Fruit fly (Drosophila melanogaster) whole organism, embryonic: ENCODE data around the gene CG3909.

Experiments used
- Atf6 ChIP-seq: fragments of 200-800 bp; sonication (Bioruptor generic); IDR thresholded peaks from 2 replicates; pipeline ENCODE4 v1.3.6; 2022; ENCODE audit warnings: missing biosample characterization, missing genetic modification characterization
- CG10462 ChIP-seq: fragments of 200-800 bp; sonication (Bioruptor generic); optimal IDR thresholded peaks from 2 replicates; lab custom pipeline; 2016; ENCODE audit warnings: missing biosample characterization, missing genetic modification characterization
- CG11696 ChIP-seq: fragments of 200-800 bp; sonication (Bioruptor generic); IDR thresholded peaks from 2 replicates; pipeline ENCODE4 v1.3.6; 2022; ENCODE audit warnings: missing biosample characterization, missing genetic modification characterization
- CG15073 ChIP-seq: fragments of 200-800 bp; sonication (Bioruptor generic); optimal IDR thresholded peaks from 2 replicates; lab custom pipeline; 2016; ENCODE audit warnings: missing biosample characterization, missing genetic modification characterization
- CG1602 ChIP-seq: fragments of 200-800 bp; sonication (Bioruptor generic); optimal IDR thresholded peaks from 3 replicates; lab custom pipeline; 2016; ENCODE audit warnings: missing biosample characterization, missing genetic modification characterization
- CG16815 ChIP-seq: fragments of 200-800 bp; sonication (Bioruptor generic); optimal IDR thresholded peaks from 3 replicates; lab custom pipeline; 2017; ENCODE audit warnings: missing biosample characterization, mild to moderate bottlenecking, missing genetic modification characterization
- CG18764 ChIP-seq: fragments of 200-800 bp; sonication (Bioruptor generic); optimal IDR thresholded peaks from 3 replicates; lab custom pipeline; 2016; ENCODE audit warnings: missing biosample characterization, missing genetic modification characterization
- CG30020 ChIP-seq: fragments of 200-800 bp; optimal IDR thresholded peaks from 2 replicates; lab custom pipeline; 2019; ENCODE audit warnings: missing biosample characterization, mild to moderate bottlenecking, missing genetic modification characterization, moderate library complexity
- CG4360 ChIP-seq: fragments of 200-800 bp; sonication (Bioruptor generic); IDR thresholded peaks from 2 replicates; pipeline ENCODE4 v1.3.6; 2022; ENCODE audit warnings: missing biosample characterization, missing genetic modification characterization
- CG43689 ChIP-seq: fragments of 200-800 bp; sonication (Bioruptor generic); IDR thresholded peaks from 2 replicates; pipeline ENCODE4 v1.3.6; 2022; ENCODE audit warnings: missing biosample characterization, missing genetic modification characterization
- CG4820 ChIP-seq: fragments of 200-800 bp; sonication (Bioruptor generic); optimal IDR thresholded peaks from 3 replicates; lab custom pipeline; 2016; ENCODE audit warnings: missing biosample characterization, missing genetic modification characterization
- CG6654 ChIP-seq: fragments of 200-800 bp; sonication (Bioruptor generic); optimal IDR thresholded peaks from 2 replicates; lab custom pipeline; 2017; ENCODE audit warnings: missing biosample characterization, mild to moderate bottlenecking, missing genetic modification characterization
- CG7786 ChIP-seq: fragments of 200-800 bp; sonication (Bioruptor generic); optimal IDR thresholded peaks from 2 replicates; lab custom pipeline; 2016; ENCODE audit warnings: missing biosample characterization, missing genetic modification characterization
- CG7963 ChIP-seq: fragments of 200-800 bp; sonication (Bioruptor generic); IDR thresholded peaks from 3 replicates; pipeline ENCODE4 v1.3.6; 2022; ENCODE audit warnings: missing biosample characterization, missing genetic modification characterization; ENCODE audit not compliant: partially characterized antibody
- CG8281 ChIP-seq: fragments of 200-800 bp; sonication (Bioruptor generic); optimal IDR thresholded peaks from 2 replicates; lab custom pipeline; 2018; ENCODE audit warnings: missing biosample characterization, mild to moderate bottlenecking, missing genetic modification characterization, moderate library complexity
- CG9797 ChIP-seq: fragments of 200-800 bp; sonication (Bioruptor generic); optimal IDR thresholded peaks from 3 replicates; lab custom pipeline; 2018; ENCODE audit warnings: missing biosample characterization, mild to moderate bottlenecking, missing genetic modification characterization
- Chrac-16 ChIP-seq: fragments of 200-800 bp; sonication (Bioruptor generic); optimal IDR thresholded peaks from 3 replicates; lab custom pipeline; 2016; ENCODE audit warnings: missing biosample characterization, missing genetic modification characterization
- CkIIα-i1 ChIP-seq: fragments of 200-800 bp; sonication (Bioruptor generic); IDR thresholded peaks from 2 replicates; pipeline ENCODE4 v1.3.6; 2022; ENCODE audit warnings: missing biosample characterization, missing genetic modification characterization
- Dbx ChIP-seq: fragments of 200-800 bp; sonication (Bioruptor generic); IDR thresholded peaks from 3 replicates; pipeline ENCODE4 v1.3.6; 2022; ENCODE audit warnings: missing biosample characterization, missing genetic modification characterization
- Dfd ChIP-seq, 2 experiments: fragments of >200 bp; optimal IDR thresholded peaks; 2 replicates each; lab custom pipeline; 2017; ENCODE audit warnings: missing biosample characterization in 2 of 2, missing genetic modification characterization in 2 of 2
- Gsc ChIP-seq: fragments of 200-800 bp; sonication (Bioruptor generic); IDR thresholded peaks from 2 replicates; pipeline ENCODE4 v1.3.6; 2022; ENCODE audit warnings: missing biosample characterization, missing genetic modification characterization
- HLH54F ChIP-seq: fragments of 200-800 bp; sonication (Bioruptor generic); optimal IDR thresholded peaks from 3 replicates; lab custom pipeline; 2016; ENCODE audit warnings: missing biosample characterization, missing genetic modification characterization
- Hey ChIP-seq: fragments of 200-800 bp; sonication (Bioruptor generic); optimal IDR thresholded peaks from 3 replicates; lab custom pipeline; 2018; ENCODE audit warnings: missing biosample characterization, mild to moderate bottlenecking, missing genetic modification characterization
- Hmx ChIP-seq: fragments of 200-800 bp; sonication (Bioruptor generic); optimal IDR thresholded peaks from 2 replicates; lab custom pipeline; 2016; ENCODE audit warnings: missing biosample characterization, missing genetic modification characterization
- Meics ChIP-seq: fragments of 200-800 bp; sonication (Bioruptor generic); optimal IDR thresholded peaks from 2 replicates; lab custom pipeline; 2017; ENCODE audit warnings: missing biosample characterization, mild to moderate bottlenecking, missing genetic modification characterization
- Oli ChIP-seq: fragments of 200-800 bp; sonication (Bioruptor generic); optimal IDR thresholded peaks from 2 replicates; lab custom pipeline; 2018; ENCODE audit warnings: missing biosample characterization, mild to moderate bottlenecking, missing genetic modification characterization, moderate library complexity
- Xrp1 ChIP-seq: fragments of 200-800 bp; sonication (Bioruptor generic); IDR thresholded peaks from 2 replicates; pipeline ENCODE4 v1.3.6; 2022; ENCODE audit warnings: missing biosample characterization, missing genetic modification characterization
- corto ChIP-seq: fragments of 200-800 bp; sonication (Bioruptor generic); optimal IDR thresholded peaks from 2 replicates; lab custom pipeline; 2016; ENCODE audit warnings: missing biosample characterization, mild to moderate bottlenecking, missing genetic modification characterization, moderate library complexity
- croc ChIP-seq: fragments of 200-800 bp; sonication (Bioruptor generic); conservative IDR thresholded peaks from 3 replicates; pipeline ENCODE4 v1.3.6; 2022; ENCODE audit warnings: missing biosample characterization, missing genetic modification characterization
- dan ChIP-seq: fragments of 200-800 bp; sonication (Bioruptor generic); IDR thresholded peaks from 2 replicates; pipeline ENCODE4 v1.3.6; 2022; ENCODE audit warnings: missing biosample characterization, missing genetic modification characterization
- disco-r ChIP-seq: fragments of 200-800 bp; sonication (Bioruptor generic); optimal IDR thresholded peaks from 2 replicates; lab custom pipeline; 2016; ENCODE audit warnings: missing biosample characterization, missing genetic modification characterization
- dmrt99B ChIP-seq: fragments of 200-800 bp; sonication (Bioruptor generic); optimal IDR thresholded peaks from 2 replicates; lab custom pipeline; 2018; ENCODE audit warnings: missing biosample characterization, mild to moderate bottlenecking, missing genetic modification characterization, moderate library complexity
- exex ChIP-seq: fragments of 200-800 bp; sonication (Bioruptor generic); optimal IDR thresholded peaks from 4 replicates; lab custom pipeline; 2018; ENCODE audit warnings: missing biosample characterization, mild to moderate bottlenecking, missing genetic modification characterization, moderate library complexity
- fd102C ChIP-seq: fragments of 200-800 bp; sonication (Bioruptor generic); optimal IDR thresholded peaks from 2 replicates; lab custom pipeline; 2018; ENCODE audit warnings: missing biosample characterization, mild to moderate bottlenecking, missing genetic modification characterization, moderate library complexity
- fd3F ChIP-seq: fragments of 200-800 bp; sonication (Bioruptor generic); optimal IDR thresholded peaks from 2 replicates; lab custom pipeline; 2018; ENCODE audit warnings: missing biosample characterization, mild to moderate bottlenecking, missing genetic modification characterization, moderate library complexity
- fd64A ChIP-seq: fragments of 200-800 bp; sonication (Bioruptor generic); optimal IDR thresholded peaks from 3 replicates; lab custom pipeline; 2018; ENCODE audit warnings: missing biosample characterization, mild to moderate bottlenecking, missing genetic modification characterization
- gsb ChIP-seq: fragments of 200-800 bp; sonication (Bioruptor generic); IDR thresholded peaks from 2 replicates; pipeline ENCODE4 v1.3.6; 2022; ENCODE audit warnings: missing biosample characterization, missing genetic modification characterization
- hkb ChIP-seq, 2 experiments: fragments of 200-800 bp in 1 of 2; fragments of >200 bp in 1 of 2; sonication (Bioruptor generic) in 1 of 2; IDR thresholded peaks in 1 of 2; optimal IDR thresholded peaks in 1 of 2; 2 replicates each; pipeline versions ENCODE4 v1.3.6 to Lab custom; 2017 to 2022; ENCODE audit warnings: missing biosample characterization in 1 of 2, missing genetic modification characterization in 1 of 2
- knrl ChIP-seq: fragments of 200-800 bp; sonication (Bioruptor generic); IDR thresholded peaks from 3 replicates; pipeline ENCODE4 v1.3.6; 2022; ENCODE audit warnings: missing biosample characterization, missing genetic modification characterization; ENCODE audit not compliant: partially characterized antibody
- mam ChIP-seq: fragments of 200-800 bp; sonication (Bioruptor generic); optimal IDR thresholded peaks from 3 replicates; lab custom pipeline; 2016; ENCODE audit warnings: missing biosample characterization, missing genetic modification characterization
- mld ChIP-seq: fragments of 200-800 bp; sonication (Bioruptor generic); IDR thresholded peaks from 3 replicates; pipeline ENCODE4 v1.3.6; 2022; ENCODE audit warnings: missing biosample characterization, missing genetic modification characterization; ENCODE audit not compliant: partially characterized antibody
- onecut ChIP-seq: fragments of 200-800 bp; sonication (Bioruptor generic); IDR thresholded peaks from 2 replicates; pipeline ENCODE4 v1.3.6; 2022; ENCODE audit warnings: missing biosample characterization, missing genetic modification characterization
- ranshi ChIP-seq: fragments of 200-800 bp; sonication (Bioruptor generic); IDR thresholded peaks from 2 replicates; pipeline ENCODE4 v1.3.6; 2022; ENCODE audit warnings: missing biosample characterization, missing genetic modification characterization
- rib ChIP-seq: fragments of 200-800 bp; sonication (Bioruptor generic); IDR thresholded peaks from 2 replicates; pipeline ENCODE4 v1.3.6; 2022; ENCODE audit warnings: missing biosample characterization, missing genetic modification characterization
- sc ChIP-seq, 3 experiments: fragments of >200 bp in 2 of 3; fragments of 200-800 bp in 1 of 3; sonication (Bioruptor generic) in 1 of 3; optimal IDR thresholded peaks; 2 replicates in 2 of 3; 3 replicates in 1 of 3; lab custom pipeline; 2017; ENCODE audit warnings: mild to moderate bottlenecking in 1 of 3, missing biosample characterization in 1 of 3, missing genetic modification characterization in 1 of 3, missing genetic modification reagents in 1 of 3
- slbo ChIP-seq: fragments of 200-800 bp; sonication (Bioruptor generic); IDR thresholded peaks from 2 replicates; pipeline ENCODE4 v1.3.6; 2022; ENCODE audit warnings: missing biosample characterization, missing genetic modification characterization
- sr ChIP-seq: fragments of 200-800 bp; sonication (Bioruptor generic); IDR thresholded peaks from 3 replicates; pipeline ENCODE4 v1.3.6; 2022; ENCODE audit warnings: missing biosample characterization, missing genetic modification characterization
- tap ChIP-seq: fragments of 200-800 bp; optimal IDR thresholded peaks from 3 replicates; lab custom pipeline; 2019; ENCODE audit warnings: missing biosample characterization, mild to moderate bottlenecking, missing genetic modification characterization, moderate library complexity
- usp ChIP-seq: fragments of >200 bp; optimal IDR thresholded peaks from 2 replicates; lab custom pipeline; 2017; ENCODE audit warnings: missing biosample characterization, missing genetic modification characterization
- zen ChIP-seq: fragments of 200-800 bp; sonication (Bioruptor generic); optimal IDR thresholded peaks from 3 replicates; lab custom pipeline; 2018; ENCODE audit warnings: missing biosample characterization, mild to moderate bottlenecking, missing genetic modification characterization, moderate library complexity

CG3909 gene

dm6 chr3R:10054278-10054975 is 11.4 kb downstream of the CG3909 start (continued):
- TF ChIP-seq croc (no peak), zen (tag; lab: Kevin White, UChicago) (no peak), CG4820 (GFP tag; lab: Kevin White, UChicago) (no peak), Hey (tag; lab: Kevin White, UChicago) (peak; percentile 62), CG10462 (GFP tag; lab: Kevin White, UChicago) (no peak), fd3F (GFP tag; lab: Kevin White, UChicago) (no peak), Oli (tag; lab: Kevin White, UChicago) (peak; percentile 10), Atf6 (GFP tag; lab: Robert Waterston, UW) (no peak), CG18764 (no peak), CG30020 (no peak), mam (GFP tag; lab: Kevin White, UChicago) (no peak), Hmx (GFP tag; lab: Kevin White, UChicago) (no peak), onecut (GFP tag; lab: Robert Waterston, UW) (no peak), CkIIα-i1 (no peak), Dbx (GFP tag; lab: Robert Waterston, UW) (no peak), CG11696 (no peak), Meics (peak; percentile 40), corto (GFP tag; lab: Kevin White, UChicago) (peak; percentile 66), mld (GFP tag; lab: Robert Waterston, UW) (no peak), rib (GFP tag; lab: Robert Waterston, UW) (no peak), CG7963 (GFP tag; lab: Robert Waterston, UW) (no peak), fd64A (GFP tag; lab: Kevin White, UChicago) (no peak), CG9797 (GFP tag; lab: Kevin White, UChicago) (no peak), exex (tag; lab: Kevin White, UChicago) (peak; percentile 99), fd102C (no peak), Dfd (GFP tag; optimal IDR thresholded peaks at IDR 0.05; lab: Kevin White, UChicago) (no peak), sc (optimal IDR thresholded peaks at IDR 0.05; lab: Kevin White, UChicago) (no peak), sc (GFP tag; optimal IDR thresholded peaks at IDR 0.05; lab: Kevin White, UChicago) (no peak), Xrp1 (GFP tag; lab: Robert Waterston, UW) (no peak), ranshi (GFP tag; lab: Robert Waterston, UW) (no peak), CG1602 (GFP tag; lab: Kevin White, UChicago) (no peak), HLH54F (GFP tag; lab: Kevin White, UChicago) (no peak), hkb (optimal IDR thresholded peaks at IDR 0.05; lab: Kevin White, UChicago) (no peak), hkb (GFP tag; IDR thresholded peaks at IDR 0.05; lab: Robert Waterston, UW) (no peak), dmrt99B (tag; lab: Kevin White, UChicago) (peak; percentile 19), Chrac-16 (GFP tag; lab: Kevin White, UChicago) (no peak), usp (no peak), CG4360 (no peak), dan (no peak), Gsc (GFP tag; lab: Robert Waterston, UW) (no peak), gsb (no peak), slbo (GFP tag; lab: Robert Waterston, UW) (no peak), disco-r (GFP tag; lab: Kevin White, UChicago) (no peak), CG15073 (GFP tag; lab: Kevin White, UChicago) (no peak), CG16815 (GFP tag; lab: Kevin White, UChicago) (no peak), tap (tag; lab: Kevin White, UChicago) (no peak), knrl (no peak), CG8281 (tag; lab: Kevin White, UChicago) (no peak), CG43689 (GFP tag; lab: Robert Waterston, UW) (no peak), CG7786 (no peak), sr (no peak), CG6654 (GFP tag; lab: Kevin White, UChicago) (no peak)
